Fruit fly (Drosophila melanogaster): ENCODE measurements around the gene trn.

trn gene

dm6 chr3L:13115102-13115501 is 1.0 kb downstream of the trn start (continued):
- TF ChIP-seq fru (optimal IDR thresholded peaks at IDR 0.05): no peak
- peak; percentile 6; the same call in 1 of the 2 replicates for TF ChIP-seq Xrp1 (GFP tag; IDR thresholded peaks at IDR 0.05)
- no peak for TF ChIP-seq CG11560 (tag; IDR thresholded peaks at IDR 0.05)
- TF ChIP-seq chm (GFP tag; IDR thresholded peaks at IDR 0.05): peak; percentile 53; the same call in 1 of the 2 replicates
- TF ChIP-seq tin (GFP tag; optimal IDR thresholded peaks at IDR 0.05): no peak
- TF ChIP-seq Mrtf (GFP tag; IDR thresholded peaks at IDR 0.05): 0 out of 3 replicates have a peak, but pooled peaks have one; percentile 7
- no peak for TF ChIP-seq hbn (GFP tag; IDR thresholded peaks at IDR 0.05; ENCODE audit: partially characterized antibody)
- no peak for TF ChIP-seq jumu (GFP tag; optimal IDR thresholded peaks at IDR 0.05)
- TF ChIP-seq crol (GFP tag; IDR thresholded peaks at IDR 0.05): no peak
- 0 out of 2 replicates have a peak, but pooled peaks have one; percentile 18 for TF ChIP-seq sob (GFP tag; IDR thresholded peaks at IDR 0.05)
- no peak for TF ChIP-seq gsb (GFP tag; IDR thresholded peaks at IDR 0.05)
- peak; percentile 73 for TF ChIP-seq sens (GFP tag)

DNA sequence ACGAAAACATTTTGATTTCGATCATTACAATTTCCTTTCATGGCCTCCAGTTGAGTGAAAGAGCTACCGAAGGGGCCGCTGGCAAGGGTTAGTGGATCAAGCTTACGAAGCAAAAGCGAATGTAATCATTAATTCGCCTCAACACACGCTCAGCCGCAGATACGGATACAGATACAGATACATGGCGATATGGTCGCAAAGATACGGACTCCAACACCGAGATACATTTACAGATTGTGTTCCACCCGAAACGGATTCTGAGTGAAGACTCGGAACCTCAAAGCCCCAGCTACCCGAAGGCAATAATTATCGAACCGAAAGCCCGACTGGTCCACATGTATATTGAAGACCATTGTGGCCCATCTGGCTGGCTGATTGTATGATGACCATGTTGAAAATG is 4.9 kb downstream of the trn start:
- peak; percentile 25 for TF ChIP-seq CG13894 (tag; optimal IDR thresholded peaks at IDR 0.05)
- TF ChIP-seq ab (GFP tag; optimal IDR thresholded peaks at IDR 0.05): no peak
- no peak for TF ChIP-seq CG1233 (GFP tag; optimal IDR thresholded peaks at IDR 0.05)
- TF ChIP-seq CG1529 (GFP tag; optimal IDR thresholded peaks at IDR 0.05): no peak
- TF ChIP-seq grn (GFP tag; optimal IDR thresholded peaks at IDR 0.05): peak; percentile 64
- no peak for TF ChIP-seq CG12299 (tag; optimal IDR thresholded peaks at IDR 0.05)
- TF ChIP-seq CG10274 (GFP tag; optimal IDR thresholded peaks at IDR 0.05): no peak
- peak; percentile 30 for TF ChIP-seq Deaf1 (tag; optimal IDR thresholded peaks at IDR 0.05)
- no peak for TF ChIP-seq CG4707 (GFP tag; optimal IDR thresholded peaks at IDR 0.05)
- TF ChIP-seq CG15479 (GFP tag; optimal IDR thresholded peaks at IDR 0.05): no peak
- no peak for TF ChIP-seq oc (tag; optimal IDR thresholded peaks at IDR 0.05)
- peak; percentile 34; the same call in 1 of the 2 replicates for TF ChIP-seq Awh (GFP tag; IDR thresholded peaks at IDR 0.05)

DNA sequence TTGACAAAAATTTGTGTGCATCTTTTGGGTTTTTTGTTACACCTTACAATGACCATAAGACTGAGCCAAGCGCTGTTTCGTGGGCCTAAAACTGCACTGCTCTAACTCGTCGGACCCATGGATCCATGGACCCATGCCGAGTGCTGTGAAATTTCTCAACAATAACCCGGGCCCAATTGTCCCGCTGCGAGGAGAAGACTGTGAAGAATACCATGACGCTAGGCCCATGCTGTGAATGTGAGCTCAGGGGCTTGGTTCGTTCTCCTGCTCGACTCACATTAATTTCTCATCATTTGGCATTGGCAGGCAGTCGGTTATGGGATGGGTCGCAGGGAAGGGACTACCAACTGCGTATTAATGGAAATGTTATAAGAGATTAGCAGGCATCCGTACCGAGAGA is 6.1 kb downstream of the trn start:
- TF ChIP-seq CG6854 (GFP tag; optimal IDR thresholded peaks at IDR 0.05) (no peak), Optix (GFP tag; IDR thresholded peaks at IDR 0.05) (no peak), hbn (GFP tag; IDR thresholded peaks at IDR 0.05; ENCODE audit: partially characterized antibody) (no peak), Med (GFP tag) (peak; percentile 3), CG6791 (GFP tag; IDR thresholded peaks at IDR 0.05; ENCODE audit: partially characterized antibody) (0 out of 3 replicates have a peak, but pooled peaks have one; percentile 41), pros (GFP tag; optimal IDR thresholded peaks at IDR 0.05) (peak; percentile 35), Sin3A (optimal IDR thresholded peaks at IDR 0.05) (no peak), fru (optimal IDR thresholded peaks at IDR 0.05) (no peak), CG31224 (GFP tag; IDR thresholded peaks at IDR 0.05) (no peak), CG2199 (GFP tag; IDR thresholded peaks at IDR 0.05) (no peak), Dip2 (GFP tag; IDR thresholded peaks at IDR 0.05) (no peak), scrt (GFP tag; optimal IDR thresholded peaks at IDR 0.05) (no peak), CG17829 (tag; optimal IDR thresholded peaks at IDR 0.05) (peak; percentile 6), twi (tag; optimal IDR thresholded peaks at IDR 0.05) (peak; percentile 82), seq (GFP tag; IDR thresholded peaks at IDR 0.05) (no peak), Lim3 (GFP tag; IDR thresholded peaks at IDR 0.05) (no peak), corto (GFP tag; optimal IDR thresholded peaks at IDR 0.05) (no peak), D (optimal IDR thresholded peaks at IDR 0.05) (peak; percentile 99), D (GFP tag; optimal IDR thresholded peaks at IDR 0.05) (peak; percentile 57), Hmr (GFP tag; optimal IDR thresholded peaks at IDR 0.05) (no peak), CG3995 (GFP tag; optimal IDR thresholded peaks at IDR 0.05) (no peak), z (GFP tag; IDR thresholded peaks at IDR 0.05) (no peak), tap (tag; optimal IDR thresholded peaks at IDR 0.05) (no peak), E2f1 (GFP tag; IDR thresholded peaks at IDR 0.05) (no peak), CG1792 (GFP tag; optimal IDR thresholded peaks at IDR 0.05) (no peak), CG8924 (tag; optimal IDR thresholded peaks at IDR 0.05) (no peak), CG4282 (GFP tag; optimal IDR thresholded peaks at IDR 0.05) (no peak), CG9215 (GFP tag; IDR thresholded peaks at IDR 0.05) (no peak), CG17568 (GFP tag; optimal IDR thresholded peaks at IDR 0.05) (no peak), CG10959 (GFP tag; IDR thresholded peaks at IDR 0.05) (no peak)
